Fruit fly (Drosophila melanogaster) whole organism, embryonic: Measurements from ENCODE around the gene CG31029.

Experiments used
- CG11560 ChIP-seq: fragments of 200-800 bp; sonication (Bioruptor generic); IDR thresholded peaks from 3 replicates; pipeline ENCODE4 v1.3.6; 2022; ENCODE audit warnings: missing biosample characterization, missing genetic modification characterization
- CG12104 ChIP-seq: fragments of 200-800 bp; sonication (Bioruptor generic); optimal IDR thresholded peaks from 3 replicates; lab custom pipeline; 2016; ENCODE audit warnings: missing biosample characterization, missing genetic modification characterization
- CG13894 ChIP-seq: fragments of 200-800 bp; sonication (Bioruptor generic); optimal IDR thresholded peaks from 3 replicates; lab custom pipeline; 2018; ENCODE audit warnings: missing biosample characterization, mild to moderate bottlenecking, missing genetic modification characterization, moderate library complexity
- CG15514 ChIP-seq: fragments of 200-800 bp; sonication (Bioruptor generic); optimal IDR thresholded peaks from 3 replicates; lab custom pipeline; 2017; ENCODE audit warnings: missing biosample characterization, missing genetic modification characterization, mild to moderate bottlenecking, moderate library complexity, missing genetic modification reagents
- CG17186 ChIP-seq: fragments of 200-800 bp; sonication (Bioruptor generic); optimal IDR thresholded peaks from 3 replicates; lab custom pipeline; 2017; ENCODE audit warnings: missing biosample characterization, missing genetic modification reagents, missing genetic modification characterization
- CG17385 ChIP-seq: fragments of 200-800 bp; sonication (Bioruptor generic); optimal IDR thresholded peaks from 3 replicates; lab custom pipeline; 2018; ENCODE audit warnings: missing biosample characterization, mild to moderate bottlenecking, missing genetic modification characterization
- CG17612 ChIP-seq: fragments of 200-800 bp; sonication (Bioruptor generic); IDR thresholded peaks from 2 replicates; pipeline ENCODE4 v1.3.6; 2022; ENCODE audit warnings: missing biosample characterization, missing genetic modification characterization
- CG32532 ChIP-seq: fragments of 200-800 bp; sonication (Bioruptor generic); IDR thresholded peaks from 2 replicates; pipeline ENCODE4 v1.3.6; 2022; ENCODE audit warnings: missing biosample characterization, missing genetic modification characterization
- CG34224 ChIP-seq: fragments of 200-800 bp; sonication (Bioruptor generic); IDR thresholded peaks from 3 replicates; pipeline ENCODE4 v1.3.6; 2022; ENCODE audit warnings: missing biosample characterization, missing genetic modification characterization; ENCODE audit not compliant: partially characterized antibody
- CG6175 ChIP-seq: fragments of 200-800 bp; sonication (Bioruptor generic); IDR thresholded peaks from 3 replicates; pipeline ENCODE4 v1.3.6; 2022; ENCODE audit warnings: missing biosample characterization, missing genetic modification characterization
- CG7745 ChIP-seq: fragments of 200-800 bp; sonication (Bioruptor generic); optimal IDR thresholded peaks from 2 replicates; lab custom pipeline; 2018; ENCODE audit warnings: missing biosample characterization, mild to moderate bottlenecking, missing genetic modification characterization, moderate library complexity
- CG8089 ChIP-seq: fragments of 200-800 bp; sonication (Bioruptor generic); optimal IDR thresholded peaks from 3 replicates; lab custom pipeline; 2016; ENCODE audit warnings: missing biosample characterization, missing genetic modification characterization
- Chrac-16 ChIP-seq: fragments of 200-800 bp; sonication (Bioruptor generic); optimal IDR thresholded peaks from 3 replicates; lab custom pipeline; 2016; ENCODE audit warnings: missing biosample characterization, missing genetic modification characterization
- Deaf1 ChIP-seq: fragments of 200-800 bp; optimal IDR thresholded peaks from 3 replicates; lab custom pipeline; 2019; ENCODE audit warnings: missing biosample characterization, mild to moderate bottlenecking, missing genetic modification characterization, moderate library complexity
- E2f1 ChIP-seq: fragments of 200-800 bp; sonication (Bioruptor generic); IDR thresholded peaks from 2 replicates; pipeline ENCODE4 v1.3.6; 2022; ENCODE audit warnings: missing biosample characterization, missing genetic modification characterization
- Fer1 ChIP-seq: fragments of 200-800 bp; sonication (Bioruptor generic); optimal IDR thresholded peaks from 2 replicates; lab custom pipeline; 2017; ENCODE audit warnings: missing biosample characterization, mild to moderate bottlenecking, missing genetic modification characterization
- Gsc ChIP-seq: fragments of 200-800 bp; sonication (Bioruptor generic); IDR thresholded peaks from 2 replicates; pipeline ENCODE4 v1.3.6; 2022; ENCODE audit warnings: missing biosample characterization, missing genetic modification characterization
- Hand ChIP-seq: fragments of 200-800 bp; sonication (Bioruptor generic); optimal IDR thresholded peaks from 2 replicates; lab custom pipeline; 2017; ENCODE audit warnings: mild to moderate bottlenecking, missing biosample characterization, missing genetic modification reagents, missing genetic modification characterization
- Hr39 ChIP-seq: fragments of >200 bp; optimal IDR thresholded peaks from 2 replicates; lab custom pipeline; 2017
- Hr78 ChIP-seq, 2 experiments: fragments of 200-800 bp in 1 of 2; fragments of >200 bp in 1 of 2; sonication (Bioruptor generic) in 1 of 2; optimal IDR thresholded peaks; 2 replicates each; lab custom pipeline; 2017 to 2019; ENCODE audit warnings: missing biosample characterization in 2 of 2, missing genetic modification characterization in 2 of 2, mild to moderate bottlenecking in 1 of 2, moderate library complexity in 1 of 2
- MESR4 ChIP-seq: fragments of 200-800 bp; sonication (Bioruptor generic); optimal IDR thresholded peaks from 2 replicates; lab custom pipeline; 2018; ENCODE audit warnings: missing biosample characterization, mild to moderate bottlenecking, missing genetic modification characterization, moderate library complexity
- Med ChIP-seq: fragments of 200-800 bp; sonication (Bioruptor generic); peaks from one replicate; lab custom pipeline; 2016; ENCODE audit warnings: missing biosample characterization, missing genetic modification characterization, mild to moderate bottlenecking, inconsistent platforms, moderate library complexity
- Oli ChIP-seq: fragments of 200-800 bp; sonication (Bioruptor generic); optimal IDR thresholded peaks from 2 replicates; lab custom pipeline; 2018; ENCODE audit warnings: missing biosample characterization, mild to moderate bottlenecking, missing genetic modification characterization, moderate library complexity
- Pdp1 ChIP-seq, 2 experiments: fragments of 200-800 bp; sonication (Bioruptor generic); optimal IDR thresholded peaks; 3 replicates each; lab custom pipeline; 2016; ENCODE audit warnings: missing biosample characterization in 2 of 2, missing genetic modification characterization in 2 of 2, mild to moderate bottlenecking in 1 of 2, moderate library complexity in 1 of 2
- Scr ChIP-seq: fragments of 200-800 bp; sonication (Bioruptor generic); IDR thresholded peaks from 2 replicates; pipeline ENCODE4 v1.3.6; 2022; ENCODE audit warnings: missing biosample characterization, missing genetic modification characterization; ENCODE audit not compliant: partially characterized antibody
- Sry-δ ChIP-seq: fragments of 200-800 bp; sonication (Bioruptor generic); optimal IDR thresholded peaks from 2 replicates; lab custom pipeline; 2016; ENCODE audit warnings: missing biosample characterization, missing genetic modification characterization
- Stat92E ChIP-seq, 3 experiments: fragments of >200 bp in 2 of 3; fragments of 200-800 bp in 1 of 3; sonication (Bioruptor generic) in 1 of 3; optimal IDR thresholded peaks; 2 replicates each; lab custom pipeline; 2017 to 2019; ENCODE audit warnings: missing biosample characterization in 3 of 3, missing genetic modification characterization in 3 of 3, mild to moderate bottlenecking in 1 of 3, moderate library complexity in 1 of 3
- Taf1 ChIP-seq: fragments of 200-800 bp; sonication (Bioruptor generic); IDR thresholded peaks from 2 replicates; pipeline ENCODE4 v1.3.6; 2022; ENCODE audit warnings: missing biosample characterization, missing genetic modification characterization
- Xrp1 ChIP-seq: fragments of 200-800 bp; sonication (Bioruptor generic); IDR thresholded peaks from 2 replicates; pipeline ENCODE4 v1.3.6; 2022; ENCODE audit warnings: missing biosample characterization, missing genetic modification characterization
- YL-1 ChIP-seq: fragments of 200-800 bp; sonication (Bioruptor generic); optimal IDR thresholded peaks from 3 replicates; lab custom pipeline; 2017; ENCODE audit warnings: missing biosample characterization, mild to moderate bottlenecking, missing genetic modification characterization
- ap ChIP-seq: fragments of 200-800 bp; sonication (Bioruptor generic); IDR thresholded peaks from 2 replicates; pipeline ENCODE4 v1.3.6; 2022; ENCODE audit warnings: missing biosample characterization, missing genetic modification characterization
- bcd ChIP-seq: fragments of 200-800 bp; sonication (Bioruptor generic); optimal IDR thresholded peaks from 2 replicates; lab custom pipeline; 2017; ENCODE audit warnings: missing biosample characterization, mild to moderate bottlenecking, missing genetic modification characterization
- cato ChIP-seq: fragments of 200-800 bp; sonication (Bioruptor generic); optimal IDR thresholded peaks from 2 replicates; lab custom pipeline; 2016; ENCODE audit warnings: missing biosample characterization, missing genetic modification characterization, borderline replicate concordance
- chm ChIP-seq: fragments of 200-800 bp; sonication (Bioruptor generic); IDR thresholded peaks from 2 replicates; pipeline ENCODE4 v1.3.6; 2022; ENCODE audit warnings: missing biosample characterization, missing genetic modification characterization
- ci ChIP-seq: fragments of 200-800 bp; sonication (Bioruptor generic); IDR thresholded peaks from 3 replicates; pipeline ENCODE4 v1.3.6; 2022; ENCODE audit warnings: missing biosample characterization, missing genetic modification characterization
- crol ChIP-seq: fragments of 200-800 bp; sonication (Bioruptor generic); IDR thresholded peaks from 2 replicates; pipeline ENCODE4 v1.3.6; 2022; ENCODE audit warnings: missing biosample characterization, missing genetic modification characterization
- dati ChIP-seq: fragments of 200-800 bp; sonication (Bioruptor generic); IDR thresholded peaks from 2 replicates; pipeline ENCODE4 v1.3.6; 2022; ENCODE audit warnings: missing biosample characterization, missing genetic modification characterization
- dpn ChIP-seq, 2 experiments: fragments of 200-800 bp; sonication (Bioruptor generic); optimal IDR thresholded peaks; 3 replicates each; lab custom pipeline; 2016; ENCODE audit warnings: missing biosample characterization in 2 of 2, missing genetic modification characterization in 2 of 2
- hth ChIP-seq: fragments of >200 bp; optimal IDR thresholded peaks from 2 replicates; lab custom pipeline; 2017; ENCODE audit warnings: inconsistent platforms
- ind ChIP-seq: fragments of 200-800 bp; sonication (Bioruptor generic); optimal IDR thresholded peaks from 3 replicates; lab custom pipeline; 2016; ENCODE audit warnings: missing biosample characterization, missing genetic modification characterization
- jumu ChIP-seq: fragments of 200-800 bp; sonication (Bioruptor generic); optimal IDR thresholded peaks from 3 replicates; lab custom pipeline; 2016; ENCODE audit warnings: missing biosample characterization, missing genetic modification characterization
- nerfin-1 ChIP-seq: fragments of 200-800 bp; sonication (Bioruptor generic); optimal IDR thresholded peaks from 3 replicates; lab custom pipeline; 2019; ENCODE audit warnings: missing biosample characterization, mild to moderate bottlenecking, missing genetic modification characterization, moderate library complexity
- org-1 ChIP-seq: fragments of 200-800 bp; sonication (Bioruptor generic); optimal IDR thresholded peaks from 2 replicates; lab custom pipeline; 2017; ENCODE audit warnings: missing biosample characterization, missing genetic modification characterization
- prd ChIP-seq, 3 experiments: fragments of >200 bp in 2 of 3; fragments of 200-800 bp in 1 of 3; sonication (Bioruptor generic) in 1 of 3; optimal IDR thresholded peaks in 2 of 3; IDR thresholded peaks in 1 of 3; 2 replicates in 2 of 3; 3 replicates in 1 of 3; pipeline versions ENCODE4 v1.3.6 to Lab custom; 2017 to 2022; ENCODE audit warnings: missing biosample characterization in 1 of 3, missing genetic modification characterization in 1 of 3
- pzg ChIP-seq: fragments of 200-800 bp; sonication (Bioruptor generic); optimal IDR thresholded peaks from 3 replicates; lab custom pipeline; 2018; ENCODE audit warnings: missing biosample characterization, mild to moderate bottlenecking, missing genetic modification characterization, moderate library complexity
- run ChIP-seq: fragments of 200-800 bp; sonication (Bioruptor generic); optimal IDR thresholded peaks from 3 replicates; lab custom pipeline; 2018; ENCODE audit warnings: missing biosample characterization, mild to moderate bottlenecking, missing genetic modification characterization
- schlank ChIP-seq: fragments of 200-800 bp; sonication (Bioruptor generic); optimal IDR thresholded peaks from 2 replicates; lab custom pipeline; 2018; ENCODE audit warnings: missing biosample characterization, mild to moderate bottlenecking, missing genetic modification characterization
- sd ChIP-seq: fragments of 200-800 bp; sonication (Bioruptor generic); optimal IDR thresholded peaks from 3 replicates; lab custom pipeline; 2018; ENCODE audit warnings: missing biosample characterization, mild to moderate bottlenecking, missing genetic modification characterization, moderate library complexity
- sisA ChIP-seq: fragments of 200-800 bp; sonication (Bioruptor generic); IDR thresholded peaks from 2 replicates; pipeline ENCODE4 v1.3.6; 2022; ENCODE audit warnings: missing biosample characterization, missing genetic modification characterization
- tin ChIP-seq: fragments of 200-800 bp; sonication (Bioruptor generic); optimal IDR thresholded peaks from 3 replicates; lab custom pipeline; 2016; ENCODE audit warnings: missing biosample characterization, missing genetic modification characterization
- trh ChIP-seq: fragments of 200-800 bp; sonication (Bioruptor generic); optimal IDR thresholded peaks from 2 replicates; lab custom pipeline; 2016; ENCODE audit warnings: missing biosample characterization, missing genetic modification characterization

CG31029 gene

DNA sequence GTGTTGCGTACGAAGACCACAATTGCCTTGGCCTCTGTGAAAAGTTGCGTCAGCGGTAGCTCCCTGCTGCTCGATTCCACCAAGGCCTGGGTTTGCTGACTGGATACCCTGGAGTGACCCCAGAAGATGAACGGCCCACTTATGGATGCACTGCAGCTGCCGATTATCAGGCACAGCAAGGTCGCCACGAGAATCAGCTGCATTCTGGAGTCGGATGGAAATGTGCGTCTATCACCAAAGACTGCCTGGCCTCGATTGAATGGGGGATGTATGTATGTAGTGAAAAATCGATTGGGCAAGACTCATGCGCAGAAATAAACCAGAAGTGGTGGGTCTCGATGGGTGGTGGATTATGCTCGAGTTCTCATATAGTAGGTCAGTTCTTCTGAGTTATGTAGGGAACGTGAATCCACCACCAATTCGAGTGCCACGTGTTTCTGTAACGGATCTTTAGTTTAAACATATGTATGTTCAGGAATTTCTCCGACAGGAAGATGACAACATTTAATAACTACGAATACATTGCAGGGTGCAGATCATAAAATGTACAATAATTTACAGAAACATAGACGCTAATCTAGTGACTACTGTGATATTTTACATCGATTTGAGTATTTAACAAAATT, 34.1 kb upstream of the CG31029 start, which contains the start of gene VhaAC45RP (continued):
- TF ChIP-seq Pdp1 (GFP tag; optimal IDR thresholded peaks at IDR 0.05; lab: Kevin White, UChicago) (peak in 1 of 2 experiments; percentile 20), YL-1 (GFP tag; lab: Kevin White, UChicago) (peak; percentile 70), Stat92E (GFP tag; optimal IDR thresholded peaks at IDR 0.05; lab: Kevin White, UChicago) (no peak), CG6175 (GFP tag; lab: Robert Waterston, UW) (no peak), E2f1 (GFP tag; lab: Robert Waterston, UW) (no peak), MESR4 (GFP tag; lab: Kevin White, UChicago) (peak; percentile 74), cato (GFP tag; lab: Kevin White, UChicago) (no peak), ap (GFP tag; lab: Robert Waterston, UW) (no peak), CG17186 (GFP tag; lab: Kevin White, UChicago) (no peak), hth (lab: Kevin White, UChicago) (no peak), dati (no peak), CG15514 (peak; percentile 2), Med (peak; percentile 56), pzg (GFP tag; lab: Kevin White, UChicago) (peak; percentile 8), Sry-δ (GFP tag; lab: Kevin White, UChicago) (no peak), crol (no peak), CG17385 (no peak), ci (GFP tag; lab: Robert Waterston, UW) (no peak), CG13894 (tag; lab: Kevin White, UChicago) (no peak), Fer1 (GFP tag; lab: Kevin White, UChicago) (peak; percentile 23), jumu (GFP tag; lab: Kevin White, UChicago) (no peak), Deaf1 (peak; percentile 26), sd (tag; lab: Kevin White, UChicago) (peak; percentile 86), tin (GFP tag; lab: Kevin White, UChicago) (no peak), Hand (GFP tag; lab: Kevin White, UChicago) (no peak), CG7745 (no peak), Taf1 (GFP tag; lab: Robert Waterston, UW) (no peak), Chrac-16 (no peak), bcd (GFP tag; lab: Kevin White, UChicago) (no peak), CG17612 (GFP tag; lab: Robert Waterston, UW) (no peak), nerfin-1 (peak; percentile 99), run (tag; lab: Kevin White, UChicago) (no peak)
- TF ChIP-seq, all 482 proteins: peak for 19

DNA sequence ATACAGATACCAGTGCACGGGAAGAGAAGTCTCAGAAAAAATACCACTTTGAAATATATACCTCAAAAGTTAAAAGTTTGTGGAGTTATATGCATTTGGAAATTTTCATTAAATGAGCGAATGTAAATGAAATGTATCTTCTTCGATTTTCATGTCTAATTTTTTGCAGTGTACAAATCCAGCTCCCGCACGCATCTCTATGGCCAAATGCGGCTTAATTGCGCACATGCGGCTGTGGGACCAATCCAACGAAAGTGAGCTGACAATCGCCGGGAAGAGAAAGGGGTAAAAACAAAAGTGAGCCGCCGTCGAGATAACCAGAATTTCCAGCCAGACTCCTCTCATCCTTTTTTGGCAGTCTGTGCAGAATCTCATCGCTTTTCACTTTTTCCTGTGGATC, 32.0 kb upstream of the CG31029 start:
- TF ChIP-seq Hr78 (GFP tag; optimal IDR thresholded peaks at IDR 0.05; lab: Kevin White, UChicago) = peak in 1 of 2 experiments; percentile 11
- no peak for TF ChIP-seq schlank (tag; lab: Kevin White, UChicago)
- TF ChIP-seq Gsc = no peak
- TF ChIP-seq Scr (GFP tag; lab: Robert Waterston, UW) = no peak
- no peak for TF ChIP-seq Hr39 (lab: Kevin White, UChicago)
- TF ChIP-seq sisA (GFP tag; lab: Robert Waterston, UW) = peak; percentile 55; the same call in 1 of the 2 replicates
- peak; percentile 9 for TF ChIP-seq CG8089
- TF ChIP-seq trh (GFP tag; lab: Kevin White, UChicago) = no peak
- 0 out of 3 replicates have a peak, but pooled peaks have one; percentile 33 for TF ChIP-seq CG11560 (tag; lab: Robert Waterston, UW)
- peak; percentile 5 to 35 for TF ChIP-seq dpn (GFP tag; optimal IDR thresholded peaks at IDR 0.05; lab: Kevin White, UChicago)
- no peak for TF ChIP-seq CG12104 (GFP tag; lab: Kevin White, UChicago)
- TF ChIP-seq CG34224 (GFP tag; lab: Robert Waterston, UW) = no peak
- no peak for TF ChIP-seq prd (optimal IDR thresholded peaks at IDR 0.05; lab: Kevin White, UChicago)
- peak; percentile 72; the same call in 2 of the 3 replicates for TF ChIP-seq prd (GFP tag; IDR thresholded peaks at IDR 0.05; lab: Robert Waterston, UW)
- TF ChIP-seq chm (GFP tag; lab: Robert Waterston, UW) = no peak
- TF ChIP-seq ind (GFP tag; lab: Kevin White, UChicago) = peak; percentile 34
- peak; percentile 28 for TF ChIP-seq Oli (tag; lab: Kevin White, UChicago)
- peak; percentile 19 for TF ChIP-seq org-1 (GFP tag; lab: Kevin White, UChicago)
- TF ChIP-seq Xrp1 (GFP tag; lab: Robert Waterston, UW) = peak; percentile 68; the same call in 1 of the 2 replicates
- no peak for TF ChIP-seq CG32532
